Worm (Caenorhabditis elegans) whole organism, L4/young adult: ENCODE results near the gene arrd-10.

Source experiments
- W03F9.2 ChIP-seq: fragments of 150-350 bp; optimal IDR thresholded peaks from 2 replicates; lab custom pipeline; 2014; ENCODE audit warnings: missing biosample characterization, missing genetic modification characterization
- dao-5 ChIP-seq: sonication (generic microtip); optimal IDR thresholded peaks from 2 replicates; lab custom pipeline; 2016; ENCODE audit warnings: missing genotype, missing genetic modification characterization, moderate library complexity, missing compliant biosample characterization
- him-1 ChIP-seq: sonication (generic microtip); optimal IDR thresholded peaks from 2 replicates; lab custom pipeline; 2016; ENCODE audit warnings: missing genotype, missing genetic modification reagents, missing genetic modification characterization, missing compliant biosample characterization

- TF ChIP-seq dao-5 (tag; lab: Kevin White, UChicago) (no peak), him-1 (tag; lab: Kevin White, UChicago) (no peak), W03F9.2 (tag; lab: Kevin White, UChicago) (no peak)
Measured at ce11 chrII:12980212-12980611, 40.3 kb downstream of the arrd-10 start, which contains the start of gene cyd-1.
